Worm (Caenorhabditis elegans): Measurements from ENCODE around the gene amt-2.

DNA sequence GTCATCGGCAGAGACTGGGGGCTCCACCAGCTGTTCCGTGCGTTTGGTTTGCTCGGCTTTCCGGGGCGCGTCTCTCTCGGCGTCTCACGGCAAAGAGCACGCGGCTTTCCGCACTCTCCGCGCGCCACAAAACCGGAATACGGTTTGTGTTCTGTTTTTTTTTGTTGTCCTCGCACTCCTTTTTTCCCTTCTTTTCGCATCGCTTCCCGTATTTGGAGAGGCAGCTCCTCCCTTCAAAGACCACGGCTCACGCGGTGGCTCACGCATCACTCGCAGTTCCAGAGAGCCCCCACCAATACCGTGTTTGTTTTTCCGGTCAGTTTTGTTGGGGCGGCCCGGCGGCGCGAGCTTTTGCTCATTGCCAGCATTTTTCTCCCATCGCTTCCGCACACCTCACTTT, 19.3 kb upstream of the amt-2 start:
- TF ChIP-seq zip-2 (tag; optimal IDR thresholded peaks at IDR 0.05) (no peak), F49E8.2 (tag; optimal IDR thresholded peaks at IDR 0.05; ENCODE audit: borderline replicate concordance) (no peak), unc-39 (tag; optimal IDR thresholded peaks at IDR 0.05) (no peak), T20F7.1 (GFP tag; optimal IDR thresholded peaks at IDR 0.05) (no peak), vab-7 (GFP tag; IDR thresholded peaks at IDR 0.05) (no peak), arid-1 (GFP tag; conservative IDR thresholded peaks at IDR 0.05) (no peak), ceh-28 (tag; optimal IDR thresholded peaks at IDR 0.05) (no peak), ceh-82 (tag; optimal IDR thresholded peaks at IDR 0.05) (no peak)

Data from whole organism, L4 larva.